Worm (Caenorhabditis elegans) whole organism, L4 larva: Measurements from ENCODE around the gene Y60A3A.19.
A peak's percentile ranks its signal among the peaks of the same experiment; 100 is the strongest.

Experiments used
- R02D3.7 ChIP-seq: fragments of 150-350 bp; sonication (generic microtip); optimal IDR thresholded peaks from 3 replicates; lab custom pipeline; 2014; ENCODE audit warnings: missing biosample characterization, missing genetic modification characterization
- cey-2 ChIP-seq: sonication (generic microtip); optimal IDR thresholded peaks from 3 replicates; lab custom pipeline; 2017; ENCODE audit warnings: missing genetic modification characterization, mild to moderate bottlenecking, missing compliant biosample characterization, antibody characterized with exemption, borderline replicate concordance; ENCODE audit not compliant: insufficient read depth
- dmd-6 ChIP-seq: fragments of 200-800 bp; sonication (Bioruptor generic); IDR thresholded peaks from 2 replicates; pipeline ENCODE4 v1.3.6; 2022; ENCODE audit warnings: missing genetic modification reagents, missing genetic modification characterization, missing compliant biosample characterization
- egl-27 ChIP-seq: sonication (generic microtip); optimal IDR thresholded peaks from 3 replicates; lab custom pipeline; 2017; ENCODE audit warnings: missing biosample characterization, missing genetic modification reagents, missing genetic modification characterization
- lin-13 ChIP-seq: fragments of 150-350 bp; optimal IDR thresholded peaks from 2 replicates; lab custom pipeline; 2014; ENCODE audit warnings: missing biosample characterization, missing genetic modification reagents, missing genetic modification characterization
- lin-39 ChIP-seq: fragments of 150-350 bp; optimal IDR thresholded peaks from 2 replicates; lab custom pipeline; 2014; ENCODE audit warnings: missing biosample characterization, missing genetic modification reagents, missing genetic modification characterization
- nhr-237 ChIP-seq: sonication (generic microtip); optimal IDR thresholded peaks from 2 replicates; lab custom pipeline; 2017; ENCODE audit warnings: missing biosample characterization, missing genetic modification characterization
- unc-62 ChIP-seq, 3 experiments: fragments of 150-350 bp in 1 of 3; sonication (generic microtip); optimal IDR thresholded peaks in 2 of 3; peaks in 1 of 3; 1 replicate in 1 of 3; 2 replicates in 2 of 3; lab custom pipeline; 2014 to 2017; ENCODE audit warnings: missing biosample characterization in 3 of 3, missing genetic modification characterization in 3 of 3, missing genetic modification reagents in 3 of 3, missing genotype in 1 of 3

DNA sequence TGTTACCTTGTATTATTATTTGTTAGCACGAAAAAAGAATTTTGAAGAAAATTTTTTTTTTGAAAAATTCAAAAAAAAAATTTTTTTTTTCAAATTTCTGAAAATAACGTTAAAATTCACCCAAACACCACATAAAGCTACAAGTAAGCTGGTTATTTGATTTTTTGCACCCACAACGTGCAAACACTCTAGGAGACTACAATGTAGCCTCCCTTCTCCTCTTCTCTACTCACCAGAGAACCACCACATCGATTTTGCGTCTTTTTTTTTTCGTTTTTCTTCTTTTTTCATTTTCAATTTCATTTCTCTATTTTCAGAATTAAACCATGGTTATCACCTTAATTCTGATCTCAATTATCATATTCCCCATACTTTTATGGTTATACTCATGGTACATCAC lies 38.8 kb downstream of the Y60A3A.19 start, which contains the start of gene abhd-3.1:
- no peak for TF ChIP-seq lin-13 (GFP tag; lab: Kevin White, UChicago)
- no peak for TF ChIP-seq R02D3.7
- TF ChIP-seq cey-2, result no peak
- TF ChIP-seq nhr-237, result no peak
- peak in 1 of 2 experiments; percentile 32 for TF ChIP-seq unc-62 (GFP tag; optimal IDR thresholded peaks at IDR 0.05 in 1 of 2; lab: Kevin White, UChicago)
- TF ChIP-seq unc-62 (tag; optimal IDR thresholded peaks at IDR 0.05; lab: Kevin White, UChicago), result no peak
- TF ChIP-seq egl-27 (tag; lab: Kevin White, UChicago), result no peak
- TF ChIP-seq lin-39 (tag; lab: Kevin White, UChicago), result no peak
- TF ChIP-seq dmd-6, result no peak
